Fruit fly (Drosophila melanogaster) whole organism, prepupa: Measurements from ENCODE around the gene Ndf.

Experiments
- Blimp-1 ChIP-seq: fragments of 200-800 bp; sonication (Bioruptor generic); optimal IDR thresholded peaks from 3 replicates; lab custom pipeline; 2017; ENCODE audit warnings: missing biosample characterization, missing genetic modification characterization, mild to moderate bottlenecking, moderate library complexity, missing genetic modification reagents
- CG10631 ChIP-seq: fragments of 200-800 bp; sonication (Bioruptor generic); optimal IDR thresholded peaks from 2 replicates; lab custom pipeline; 2016; ENCODE audit warnings: missing biosample characterization, missing genetic modification characterization
- CG10669 ChIP-seq: fragments of 200-800 bp; sonication (Bioruptor generic); optimal IDR thresholded peaks from 3 replicates; lab custom pipeline; 2018; ENCODE audit warnings: missing biosample characterization, mild to moderate bottlenecking, missing genetic modification characterization, moderate library complexity
- CG11762 ChIP-seq: fragments of 200-800 bp; sonication (Bioruptor generic); optimal IDR thresholded peaks from 3 replicates; lab custom pipeline; 2016; ENCODE audit warnings: missing biosample characterization, missing genetic modification characterization; ENCODE audit not compliant: insufficient read depth
- CG11902 ChIP-seq: fragments of 200-800 bp; sonication (Bioruptor generic); optimal IDR thresholded peaks from 3 replicates; lab custom pipeline; 2016; ENCODE audit warnings: missing biosample characterization, missing genetic modification characterization
- CG15336 ChIP-seq: fragments of 200-800 bp; sonication (Bioruptor generic); IDR thresholded peaks from 2 replicates; pipeline ENCODE4 v1.3.6; 2022; ENCODE audit warnings: missing biosample characterization, missing genetic modification characterization
- CG16779 ChIP-seq: fragments of 200-800 bp; sonication (Bioruptor generic); optimal IDR thresholded peaks from 3 replicates; lab custom pipeline; 2017; ENCODE audit warnings: missing biosample characterization, mild to moderate bottlenecking, missing genetic modification characterization
- CG3032 ChIP-seq: fragments of 200-800 bp; optimal IDR thresholded peaks from 2 replicates; lab custom pipeline; 2019; ENCODE audit warnings: missing biosample characterization, mild to moderate bottlenecking, missing genetic modification characterization, moderate library complexity
- CG32006 ChIP-seq: fragments of 200-800 bp; sonication (Bioruptor generic); optimal IDR thresholded peaks from 3 replicates; lab custom pipeline; 2017; ENCODE audit warnings: missing biosample characterization, mild to moderate bottlenecking, missing genetic modification characterization
- CG34406 ChIP-seq: fragments of 200-800 bp; sonication (Bioruptor generic); optimal IDR thresholded peaks from 3 replicates; lab custom pipeline; 2016; ENCODE audit warnings: missing biosample characterization, missing genetic modification characterization
- CG4318 ChIP-seq: fragments of 200-800 bp; sonication (Bioruptor generic); optimal IDR thresholded peaks from 3 replicates; lab custom pipeline; 2017; ENCODE audit warnings: missing biosample characterization, mild to moderate bottlenecking, missing genetic modification characterization
- CG6163 ChIP-seq: fragments of 200-800 bp; sonication (Bioruptor generic); IDR thresholded peaks from 3 replicates; pipeline ENCODE4 v1.3.6; 2022; ENCODE audit warnings: missing biosample characterization, missing genetic modification characterization
- CG6276 ChIP-seq: fragments of 200-800 bp; sonication (Bioruptor generic); optimal IDR thresholded peaks from 2 replicates; lab custom pipeline; 2017; ENCODE audit warnings: missing biosample characterization, mild to moderate bottlenecking, missing genetic modification characterization
- CG6792 ChIP-seq: fragments of 200-800 bp; sonication (Bioruptor generic); optimal IDR thresholded peaks from 3 replicates; lab custom pipeline; 2016; ENCODE audit warnings: missing biosample characterization, missing genetic modification characterization
- CG6854 ChIP-seq: fragments of 200-800 bp; sonication (Bioruptor generic); optimal IDR thresholded peaks from 2 replicates; lab custom pipeline; 2017; ENCODE audit warnings: missing biosample characterization, mild to moderate bottlenecking, missing genetic modification characterization
- CG7368 ChIP-seq: fragments of 200-800 bp; sonication (Bioruptor generic); optimal IDR thresholded peaks from 3 replicates; lab custom pipeline; 2016; ENCODE audit warnings: missing biosample characterization, missing genetic modification characterization
- CG8119 ChIP-seq: fragments of 200-800 bp; sonication (Bioruptor generic); IDR thresholded peaks from 3 replicates; pipeline ENCODE4 v1.3.6; 2022; ENCODE audit warnings: missing biosample characterization, missing genetic modification characterization
- CG8632 ChIP-seq: fragments of 200-800 bp; sonication (Bioruptor generic); optimal IDR thresholded peaks from 3 replicates; lab custom pipeline; 2016; ENCODE audit warnings: missing biosample characterization, missing genetic modification characterization
- CG9139 ChIP-seq: fragments of 200-800 bp; sonication (Bioruptor generic); optimal IDR thresholded peaks from 3 replicates; lab custom pipeline; 2017; ENCODE audit warnings: missing biosample characterization, mild to moderate bottlenecking, missing genetic modification characterization
- Eip75B ChIP-seq: fragments of 200-800 bp; sonication (Bioruptor generic); optimal IDR thresholded peaks from 3 replicates; lab custom pipeline; 2016; ENCODE audit warnings: missing biosample characterization, missing genetic modification characterization
- Eip78C ChIP-seq: fragments of 200-800 bp; sonication (Bioruptor generic); peaks from one replicate; lab custom pipeline; 2016; ENCODE audit warnings: missing biosample characterization, missing genetic modification characterization
- Eip93F ChIP-seq: fragments of 200-800 bp; sonication (Bioruptor generic); optimal IDR thresholded peaks from 2 replicates; lab custom pipeline; 2016; ENCODE audit warnings: missing biosample characterization, mild to moderate bottlenecking, missing genetic modification characterization
- Ets21C ChIP-seq: fragments of 200-800 bp; sonication (Bioruptor generic); optimal IDR thresholded peaks from 3 replicates; lab custom pipeline; 2016; ENCODE audit warnings: missing biosample characterization, missing genetic modification characterization
- Gug ChIP-seq: fragments of 200-800 bp; sonication (Bioruptor generic); IDR thresholded peaks from 2 replicates; pipeline ENCODE4 v1.3.6; 2022; ENCODE audit warnings: missing biosample characterization, missing genetic modification characterization
- Hr38 ChIP-seq: sonication (Bioruptor generic); optimal IDR thresholded peaks from 2 replicates; lab custom pipeline; 2016; ENCODE audit warnings: missing biosample characterization, missing genetic modification characterization
- Hr39 ChIP-seq: fragments of 200-800 bp; sonication (Bioruptor generic); optimal IDR thresholded peaks from 2 replicates; lab custom pipeline; 2016; ENCODE audit warnings: missing biosample characterization, missing genetic modification characterization
- Hr4 ChIP-seq: fragments of 200-800 bp; sonication (Bioruptor generic); optimal IDR thresholded peaks from 3 replicates; lab custom pipeline; 2016; ENCODE audit warnings: missing biosample characterization, missing genetic modification characterization
- Lpt ChIP-seq: fragments of 200-800 bp; sonication (Bioruptor generic); optimal IDR thresholded peaks from 3 replicates; lab custom pipeline; 2016; ENCODE audit warnings: missing biosample characterization, missing genetic modification characterization
- Met ChIP-seq: fragments of 200-800 bp; sonication (Bioruptor generic); optimal IDR thresholded peaks from 3 replicates; lab custom pipeline; 2016; ENCODE audit warnings: missing biosample characterization, missing genetic modification characterization
- OdsH ChIP-seq: fragments of 200-800 bp; sonication (Bioruptor generic); optimal IDR thresholded peaks from 3 replicates; lab custom pipeline; 2016; ENCODE audit warnings: missing biosample characterization, missing genetic modification characterization
- Sox102F ChIP-seq: fragments of 200-800 bp; sonication (Bioruptor generic); optimal IDR thresholded peaks from 2 replicates; lab custom pipeline; 2016; ENCODE audit warnings: missing biosample characterization, mild to moderate bottlenecking, missing genetic modification characterization
- Sox14 ChIP-seq: fragments of 200-800 bp; sonication (Bioruptor generic); optimal IDR thresholded peaks from 3 replicates; lab custom pipeline; 2016; ENCODE audit warnings: missing biosample characterization, missing genetic modification characterization
- cyc ChIP-seq: fragments of 200-800 bp; sonication (Bioruptor generic); optimal IDR thresholded peaks from 3 replicates; lab custom pipeline; 2016; ENCODE audit warnings: missing biosample characterization, missing genetic modification characterization
- dac ChIP-seq: fragments of 200-800 bp; sonication (Bioruptor generic); optimal IDR thresholded peaks from 2 replicates; lab custom pipeline; 2017; ENCODE audit warnings: missing biosample characterization, mild to moderate bottlenecking, missing genetic modification characterization
- dsx ChIP-seq: fragments of 200-800 bp; optimal IDR thresholded peaks from 3 replicates; lab custom pipeline; 2019; ENCODE audit warnings: missing biosample characterization, mild to moderate bottlenecking, missing genetic modification characterization, moderate library complexity; ENCODE audit not compliant: poor library complexity, severe bottlenecking
- eg ChIP-seq: fragments of 200-800 bp; sonication (Bioruptor generic); IDR thresholded peaks from 3 replicates; pipeline ENCODE4 v1.3.6; 2022; ENCODE audit warnings: missing biosample characterization, missing genetic modification characterization
- fd59A ChIP-seq: fragments of 200-800 bp; sonication (Bioruptor generic); optimal IDR thresholded peaks from 2 replicates; lab custom pipeline; 2017; ENCODE audit warnings: missing biosample characterization, mild to moderate bottlenecking, missing genetic modification characterization, missing genetic modification reagents
- fkh ChIP-seq: fragments of 200-800 bp; sonication (Bioruptor generic); optimal IDR thresholded peaks from 3 replicates; lab custom pipeline; 2017; ENCODE audit warnings: missing biosample characterization, mild to moderate bottlenecking, missing genetic modification characterization, moderate library complexity
- net ChIP-seq: fragments of 200-800 bp; sonication (Bioruptor generic); optimal IDR thresholded peaks from 3 replicates; lab custom pipeline; 2016; ENCODE audit warnings: missing biosample characterization, missing genetic modification characterization
- pdm3 ChIP-seq: fragments of 200-800 bp; sonication (Bioruptor generic); optimal IDR thresholded peaks from 3 replicates; lab custom pipeline; 2016; ENCODE audit warnings: missing biosample characterization, missing genetic modification characterization
- salr ChIP-seq, 2 experiments: fragments of 200-800 bp; sonication (Bioruptor generic); optimal IDR thresholded peaks; 3 replicates each; lab custom pipeline; 2016 to 2018; ENCODE audit warnings: missing biosample characterization in 2 of 2, missing genetic modification characterization in 2 of 2, mild to moderate bottlenecking in 1 of 2
- svp ChIP-seq: fragments of 200-800 bp; sonication (Bioruptor generic); peaks from one replicate; lab custom pipeline; 2016; ENCODE audit warnings: missing biosample characterization, missing genetic modification characterization
- topi ChIP-seq: fragments of 200-800 bp; sonication (Bioruptor generic); optimal IDR thresholded peaks from 3 replicates; lab custom pipeline; 2016; ENCODE audit warnings: missing biosample characterization, missing genetic modification characterization
- vri ChIP-seq: fragments of 200-800 bp; sonication (Bioruptor generic); optimal IDR thresholded peaks from 3 replicates; lab custom pipeline; 2016; ENCODE audit warnings: missing biosample characterization, mild to moderate bottlenecking, missing genetic modification characterization

Ndf gene

dm6 chr2L:9954119-9954518 is 49.5 kb upstream of the Ndf start, which contains the start of the genes CG13126 and CG4709 (continued):
- TF ChIP-seq Hr39 (GFP tag; lab: Kevin White, UChicago) (peak; percentile 64), net (GFP tag; lab: Kevin White, UChicago) (peak; percentile 92), CG6163 (peak; percentile 90), fkh (GFP tag; lab: Kevin White, UChicago) (peak; percentile 67), Ets21C (GFP tag; lab: Kevin White, UChicago) (peak; percentile 64), Blimp-1 (GFP tag; lab: Kevin White, UChicago) (peak; percentile 79), dac (peak; percentile 65), dsx (GFP tag; lab: Kevin White, UChicago) (peak; percentile 96), fd59A (GFP tag; lab: Kevin White, UChicago) (peak; percentile 59), pdm3 (GFP tag; lab: Kevin White, UChicago) (peak; percentile 83), Met (GFP tag; lab: Kevin White, UChicago) (peak; percentile 83), CG4318 (GFP tag; lab: Kevin White, UChicago) (no peak), Eip75B (GFP tag; lab: Kevin White, UChicago) (peak; percentile 78), eg (GFP tag; lab: Robert Waterston, UW) (peak; percentile 94)

dm6 chr2L:9954696-9955095 is 48.9 kb upstream of the Ndf start:
- TF ChIP-seq CG6854 (GFP tag; lab: Kevin White, UChicago) (no peak), CG16779 (no peak), fd59A (GFP tag; lab: Kevin White, UChicago) (no peak), CG6163 (no peak), vri (GFP tag; lab: Kevin White, UChicago) (no peak), pdm3 (GFP tag; lab: Kevin White, UChicago) (no peak), CG7368 (no peak), CG11902 (GFP tag; lab: Kevin White, UChicago) (no peak), salr (GFP tag; optimal IDR thresholded peaks at IDR 0.05; lab: Kevin White, UChicago) (no peak), Eip93F (GFP tag; lab: Kevin White, UChicago) (no peak), svp (GFP tag; lab: Kevin White, UChicago) (no peak), Eip78C (no peak), fkh (GFP tag; lab: Kevin White, UChicago) (no peak), Met (GFP tag; lab: Kevin White, UChicago) (no peak), CG15336 (no peak), Sox102F (GFP tag; lab: Kevin White, UChicago) (no peak), cyc (GFP tag; lab: Kevin White, UChicago) (no peak), dsx (GFP tag; lab: Kevin White, UChicago) (no peak), CG9139 (GFP tag; lab: Kevin White, UChicago) (no peak), Hr38 (GFP tag; lab: Kevin White, UChicago) (no peak)

- peak; percentile 96 for TF ChIP-seq Met (GFP tag; lab: Kevin White, UChicago)
- TF ChIP-seq CG10669 (GFP tag; lab: Kevin White, UChicago), result peak; percentile 90
- no peak for TF ChIP-seq Hr38 (GFP tag; lab: Kevin White, UChicago)
- peak; percentile 92 for TF ChIP-seq topi
- TF ChIP-seq dsx (GFP tag; lab: Kevin White, UChicago), result peak; percentile 94
- TF ChIP-seq CG11762 (GFP tag; lab: Kevin White, UChicago), result peak; percentile 90
- TF ChIP-seq Sox14 (GFP tag; lab: Kevin White, UChicago), result peak; percentile 93
- peak; percentile 96 for TF ChIP-seq OdsH (GFP tag; lab: Kevin White, UChicago)
- TF ChIP-seq Ets21C (GFP tag; lab: Kevin White, UChicago), result peak; percentile 86
- TF ChIP-seq CG8119 (GFP tag; lab: Robert Waterston, UW), result peak; percentile 95
- peak; percentile 95 for TF ChIP-seq CG15336
- no peak for TF ChIP-seq CG6276 (GFP tag; lab: Kevin White, UChicago)
- TF ChIP-seq Hr39 (GFP tag; lab: Kevin White, UChicago), result peak; percentile 90
- TF ChIP-seq Hr4 (GFP tag; lab: Kevin White, UChicago), result peak; percentile 91
- TF ChIP-seq cyc (GFP tag; lab: Kevin White, UChicago), result peak; percentile 92
- TF ChIP-seq CG8632, result peak; percentile 96
- no peak for TF ChIP-seq CG9139 (GFP tag; lab: Kevin White, UChicago)
- TF ChIP-seq Eip75B (GFP tag; lab: Kevin White, UChicago), result peak; percentile 92
- TF ChIP-seq fd59A (GFP tag; lab: Kevin White, UChicago), result peak; percentile 74
- peak; percentile 50 for TF ChIP-seq dac
- TF ChIP-seq CG32006 (GFP tag; lab: Kevin White, UChicago), result peak; percentile 90
- peak; percentile 93 for TF ChIP-seq Gug (GFP tag; lab: Robert Waterston, UW)
- TF ChIP-seq Eip78C, result peak; percentile 98
- peak; percentile 95 for TF ChIP-seq CG34406 (GFP tag; lab: Kevin White, UChicago)
- TF ChIP-seq Lpt (GFP tag; lab: Kevin White, UChicago), result peak; percentile 92
- no peak for TF ChIP-seq CG16779
- TF ChIP-seq CG6854 (GFP tag; lab: Kevin White, UChicago), result peak; percentile 40
- TF ChIP-seq CG3032 (tag; lab: Kevin White, UChicago), result peak; percentile 92
- TF ChIP-seq CG6792 (GFP tag; lab: Kevin White, UChicago), result peak; percentile 93
- TF ChIP-seq CG10631 (GFP tag; lab: Kevin White, UChicago), result peak; percentile 93
Measured at dm6 chr2L:9956993-9957652, 46.5 kb upstream of the Ndf start, which contains the start of the genes CG4658 and CG5846. CG4658 (plus strand) TSS chr2L:9957132. CG5846 (minus strand) TSS chr2L:9957237.
